Fruit fly (Drosophila melanogaster) whole organism, prepupa: ENCODE data around the gene Dlip2.

ENCODE experiments used
- Blimp-1 ChIP-seq: fragments of 200-800 bp; sonication (Bioruptor generic); optimal IDR thresholded peaks from 3 replicates; lab custom pipeline; 2017; ENCODE audit warnings: missing biosample characterization, missing genetic modification characterization, mild to moderate bottlenecking, moderate library complexity, missing genetic modification reagents
- CG10631 ChIP-seq: fragments of 200-800 bp; sonication (Bioruptor generic); optimal IDR thresholded peaks from 2 replicates; lab custom pipeline; 2016; ENCODE audit warnings: missing biosample characterization, missing genetic modification characterization
- CG6808 ChIP-seq: fragments of 200-800 bp; sonication (Bioruptor generic); optimal IDR thresholded peaks from 3 replicates; lab custom pipeline; 2017; ENCODE audit warnings: missing biosample characterization, missing genetic modification characterization, mild to moderate bottlenecking, moderate library complexity, missing genetic modification reagents
- CG6854 ChIP-seq: fragments of 200-800 bp; sonication (Bioruptor generic); optimal IDR thresholded peaks from 2 replicates; lab custom pipeline; 2017; ENCODE audit warnings: missing biosample characterization, mild to moderate bottlenecking, missing genetic modification characterization
- CG8319 ChIP-seq: fragments of 200-800 bp; sonication (Bioruptor generic); optimal IDR thresholded peaks from 3 replicates; lab custom pipeline; 2016; ENCODE audit warnings: missing biosample characterization, missing genetic modification characterization
- Ets96B ChIP-seq: fragments of 200-800 bp; optimal IDR thresholded peaks from 2 replicates; lab custom pipeline; 2019; ENCODE audit warnings: missing biosample characterization, mild to moderate bottlenecking, missing genetic modification characterization, moderate library complexity
- Hr38 ChIP-seq: sonication (Bioruptor generic); optimal IDR thresholded peaks from 2 replicates; lab custom pipeline; 2016; ENCODE audit warnings: missing biosample characterization, missing genetic modification characterization
- Lpt ChIP-seq: fragments of 200-800 bp; sonication (Bioruptor generic); optimal IDR thresholded peaks from 3 replicates; lab custom pipeline; 2016; ENCODE audit warnings: missing biosample characterization, missing genetic modification characterization
- Smox ChIP-seq: fragments of 200-800 bp; sonication (Bioruptor generic); optimal IDR thresholded peaks from 3 replicates; lab custom pipeline; 2016; ENCODE audit warnings: missing biosample characterization, missing genetic modification characterization
- Sox102F ChIP-seq: fragments of 200-800 bp; sonication (Bioruptor generic); optimal IDR thresholded peaks from 2 replicates; lab custom pipeline; 2016; ENCODE audit warnings: missing biosample characterization, mild to moderate bottlenecking, missing genetic modification characterization
- achi ChIP-seq: fragments of 200-800 bp; sonication (Bioruptor generic); optimal IDR thresholded peaks from 3 replicates; lab custom pipeline; 2016; ENCODE audit warnings: missing biosample characterization, missing genetic modification characterization
- acj6 ChIP-seq: fragments of 200-800 bp; sonication (Bioruptor generic); optimal IDR thresholded peaks from 3 replicates; lab custom pipeline; 2016; ENCODE audit warnings: missing biosample characterization, missing genetic modification characterization
- net ChIP-seq: fragments of 200-800 bp; sonication (Bioruptor generic); optimal IDR thresholded peaks from 3 replicates; lab custom pipeline; 2016; ENCODE audit warnings: missing biosample characterization, missing genetic modification characterization
- ss ChIP-seq, 2 experiments: fragments of 200-800 bp; sonication (Bioruptor generic); optimal IDR thresholded peaks; 2 replicates in 1 of 2; 3 replicates in 1 of 2; lab custom pipeline; 2017 to 2018; ENCODE audit warnings: mild to moderate bottlenecking in 2 of 2, missing biosample characterization in 2 of 2, missing genetic modification characterization in 2 of 2, moderate library complexity in 1 of 2

DNA sequence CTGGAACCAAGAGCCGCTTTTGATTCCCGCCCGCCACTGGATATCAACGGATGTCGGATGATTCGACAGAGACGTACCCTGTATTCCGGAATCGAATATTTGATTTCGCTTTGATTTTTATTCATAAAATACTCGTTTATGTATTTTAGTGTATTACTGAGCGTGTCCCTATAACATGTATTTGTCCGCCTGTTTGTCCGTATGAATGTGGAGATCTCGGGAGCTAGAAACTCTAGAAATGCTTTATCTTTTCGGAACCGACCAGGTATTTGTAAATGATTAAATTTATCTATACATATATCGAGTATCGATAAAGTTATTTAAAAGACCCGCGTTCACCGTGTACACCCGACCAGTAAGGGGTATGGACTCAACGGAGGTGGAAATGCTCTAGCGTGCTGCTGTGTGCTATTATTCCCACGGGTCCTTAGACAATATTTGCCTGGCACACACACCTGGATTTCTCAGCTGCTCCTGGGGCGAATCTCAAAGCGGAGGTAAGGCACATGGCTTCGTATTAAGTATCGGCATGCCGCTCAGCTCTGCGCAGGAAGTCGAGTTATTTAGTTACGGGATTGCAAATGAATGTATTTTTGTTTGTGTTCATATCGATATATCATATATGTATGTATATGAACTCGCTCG is 43.4 kb downstream of the Dlip2 start:
- TF ChIP-seq achi (GFP tag; lab: Kevin White, UChicago): no peak
- TF ChIP-seq Sox102F: no peak
- no peak for TF ChIP-seq CG6808 (GFP tag; lab: Kevin White, UChicago)
- no peak for TF ChIP-seq Blimp-1 (GFP tag; lab: Kevin White, UChicago)
- no peak for TF ChIP-seq Smox
- no peak for TF ChIP-seq Hr38 (GFP tag; lab: Kevin White, UChicago)
- TF ChIP-seq CG10631 (GFP tag; lab: Kevin White, UChicago): no peak
- no peak for TF ChIP-seq Lpt (GFP tag; lab: Kevin White, UChicago)
- TF ChIP-seq CG6854 (GFP tag; lab: Kevin White, UChicago): no peak
- TF ChIP-seq acj6: no peak
- TF ChIP-seq CG8319 (GFP tag; lab: Kevin White, UChicago): no peak
- TF ChIP-seq ss (GFP tag; optimal IDR thresholded peaks at IDR 0.05; lab: Kevin White, UChicago): no peak
- TF ChIP-seq Ets96B (tag; lab: Kevin White, UChicago): no peak
- no peak for TF ChIP-seq net (GFP tag; lab: Kevin White, UChicago)
